Worm (Caenorhabditis elegans) whole organism, early embryonic: Measurements from ENCODE around the gene C46A5.4.

Experiments
- F13C5.2 ChIP-seq: sonication (generic microtip); optimal IDR thresholded peaks from 2 replicates; lab custom pipeline; 2017; ENCODE audit warnings: mild to moderate bottlenecking, missing genetic modification characterization, inconsistent platforms, missing compliant biosample characterization
- ama-1 ChIP-seq: fragments of 150-350 bp; optimal IDR thresholded peaks from 2 replicates; lab custom pipeline; 2014
- flt-1 ChIP-seq: fragments of 200-800 bp; sonication (Bioruptor generic); IDR thresholded peaks from 2 replicates; pipeline ENCODE4 v1.3.6; 2022; ENCODE audit warnings: missing genetic modification characterization, missing compliant biosample characterization
- scrt-1 ChIP-seq: fragments of 200-800 bp; sonication (Bioruptor generic); IDR thresholded peaks from 2 replicates; pipeline ENCODE4 v1.3.6; 2022; ENCODE audit warnings: missing genetic modification characterization, missing compliant biosample characterization

DNA sequence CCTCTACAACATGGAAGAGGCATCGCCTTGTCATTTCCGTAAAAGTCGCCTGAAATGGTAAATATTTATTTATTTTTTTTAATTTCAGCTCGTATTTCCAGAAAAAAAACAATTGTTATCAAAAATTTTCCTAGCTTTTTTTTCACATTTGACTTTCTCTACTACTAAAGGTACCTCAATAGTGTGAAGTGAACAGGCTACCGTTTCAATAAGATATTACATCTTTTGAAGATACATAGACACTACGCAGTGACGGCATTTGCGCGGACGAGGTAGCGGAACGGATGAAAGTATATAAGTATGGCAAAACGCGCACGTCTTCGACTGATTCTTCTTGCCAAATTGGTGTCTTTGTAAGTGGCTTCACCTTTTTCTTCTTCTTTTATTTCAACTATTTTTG, 4.0 kb downstream of the C46A5.4 start, which contains the start of gene col-14:
- TF ChIP-seq F13C5.2 (tag; lab: Kevin White, UChicago), result no peak
- TF ChIP-seq flt-1 (GFP tag; lab: Robert Waterston, UW), result no peak
- TF ChIP-seq ama-1 (lab: Kevin White, UChicago), result no peak
- TF ChIP-seq scrt-1, result no peak
